Worm (Caenorhabditis elegans) whole organism, L4/young adult: ENCODE results near the gene cnc-6.

Experiments used
- W03F9.2 ChIP-seq: fragments of 150-350 bp; optimal IDR thresholded peaks from 2 replicates; lab custom pipeline; 2014; ENCODE audit warnings: missing biosample characterization, missing genetic modification characterization
- dao-5 ChIP-seq: sonication (generic microtip); optimal IDR thresholded peaks from 2 replicates; lab custom pipeline; 2016; ENCODE audit warnings: missing genotype, missing genetic modification characterization, moderate library complexity, missing compliant biosample characterization
- him-1 ChIP-seq: sonication (generic microtip); optimal IDR thresholded peaks from 2 replicates; lab custom pipeline; 2016; ENCODE audit warnings: missing genotype, missing genetic modification reagents, missing genetic modification characterization, missing compliant biosample characterization

DNA sequence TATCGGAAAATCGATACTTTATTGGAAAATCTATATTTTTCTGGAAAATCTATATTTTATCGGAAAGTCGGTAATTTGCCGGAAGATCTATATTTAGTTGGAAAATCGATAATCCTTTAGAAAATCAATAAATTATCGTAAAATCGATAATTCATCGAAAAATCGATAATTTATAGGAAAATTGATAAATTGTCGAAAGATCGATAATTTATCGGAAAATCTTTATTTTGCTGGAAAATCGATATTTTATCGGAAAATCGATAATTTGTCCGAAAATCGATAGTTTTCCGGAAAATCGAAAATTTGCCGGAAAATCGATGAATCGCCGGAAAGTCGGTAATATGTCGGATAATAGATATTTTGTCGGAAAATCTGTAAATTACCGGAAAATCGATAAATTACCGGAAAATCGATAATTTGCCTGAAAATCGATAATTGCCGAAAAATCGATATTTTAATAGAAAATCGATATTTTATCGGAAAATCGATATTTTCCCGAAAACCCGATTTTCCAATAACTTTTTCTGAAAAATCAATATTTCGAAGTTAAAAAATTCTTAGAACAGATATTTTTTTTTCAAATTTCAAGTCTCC is 42.2 kb downstream of the cnc-6 start:
- TF ChIP-seq him-1 (tag; lab: Kevin White, UChicago) (no peak), W03F9.2 (tag; lab: Kevin White, UChicago) (no peak), dao-5 (tag; lab: Kevin White, UChicago) (no peak)
